Worm (Caenorhabditis elegans) whole organism, late embryonic: Measurements from ENCODE around the gene srh-128.

Source experiments
- ama-1 ChIP-seq: fragments of 150-350 bp; optimal IDR thresholded peaks from 2 replicates; lab custom pipeline; 2014
- fax-1 ChIP-seq: sonication (generic microtip); optimal IDR thresholded peaks from 2 replicates; lab custom pipeline; 2016; ENCODE audit warnings: missing genotype, missing genetic modification characterization, missing compliant biosample characterization
- pqm-1 ChIP-seq: sonication (generic microtip); optimal IDR thresholded peaks from 2 replicates; lab custom pipeline; 2016; ENCODE audit warnings: missing genetic modification characterization, missing compliant biosample characterization
- sox-2 ChIP-seq: fragments of 200-800 bp; sonication (Bioruptor generic); IDR thresholded peaks from 2 replicates; pipeline ENCODE4 v1.3.6; 2022; ENCODE audit warnings: missing genetic modification reagents, missing genetic modification characterization, missing compliant biosample characterization
- tbx-2 ChIP-seq: sonication (generic microtip); optimal IDR thresholded peaks from 2 replicates; lab custom pipeline; 2016; ENCODE audit warnings: missing genetic modification characterization, missing compliant biosample characterization

DNA sequence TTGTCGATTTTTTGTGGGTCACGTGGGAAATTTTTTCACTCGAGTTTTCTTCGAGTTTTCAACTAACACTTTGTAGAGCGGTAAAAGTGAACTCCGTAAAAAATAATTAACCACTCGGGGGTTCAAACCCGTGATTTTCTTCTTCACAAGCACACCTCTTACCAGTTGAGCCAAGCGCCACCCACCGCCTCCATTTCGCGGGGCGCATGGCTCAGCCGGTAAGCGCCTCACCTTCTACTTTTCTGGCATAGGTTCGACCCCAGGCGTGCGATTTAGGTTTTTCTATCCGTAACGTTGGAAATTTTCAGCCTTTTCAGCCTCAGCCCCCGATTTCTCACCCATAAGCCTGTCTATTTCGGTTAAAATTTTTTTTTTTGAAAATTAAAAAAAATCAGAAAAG is 16.9 kb upstream of the srh-128 start:
- TF ChIP-seq sox-2 (GFP tag; lab: Robert Waterston, UW) (no peak), fax-1 (tag; lab: Kevin White, UChicago) (no peak), pqm-1 (tag; lab: Kevin White, UChicago) (no peak), tbx-2 (no peak), ama-1 (no peak)
